Fruit fly (Drosophila melanogaster) whole organism, pupa: ENCODE data around the gene Neu2.

Experiments
- CG10348 ChIP-seq: fragments of 200-800 bp; sonication (Bioruptor generic); IDR thresholded peaks from 2 replicates; pipeline ENCODE4 v1.3.6; 2022; ENCODE audit warnings: missing biosample characterization, missing genetic modification characterization
- CG12605 ChIP-seq: fragments of 200-800 bp; sonication (Bioruptor generic); IDR thresholded peaks from 2 replicates; pipeline ENCODE4 v1.3.6; 2022; ENCODE audit warnings: missing biosample characterization, missing genetic modification characterization
- CG17806 ChIP-seq: fragments of 200-800 bp; sonication (Bioruptor generic); optimal IDR thresholded peaks from 2 replicates; lab custom pipeline; 2018; ENCODE audit warnings: missing biosample characterization, mild to moderate bottlenecking, missing genetic modification characterization, moderate library complexity
- CG8301 ChIP-seq: fragments of 200-800 bp; sonication (Bioruptor generic); optimal IDR thresholded peaks from 2 replicates; lab custom pipeline; 2018; ENCODE audit warnings: missing biosample characterization, mild to moderate bottlenecking, missing genetic modification characterization
- D1 ChIP-seq: fragments of 200-800 bp; sonication (Bioruptor generic); optimal IDR thresholded peaks from 2 replicates; lab custom pipeline; 2018; ENCODE audit warnings: missing biosample characterization, mild to moderate bottlenecking, missing genetic modification characterization, moderate library complexity
- EcR ChIP-seq: fragments of 200-800 bp; sonication (Bioruptor generic); optimal IDR thresholded peaks from 3 replicates; lab custom pipeline; 2019; ENCODE audit warnings: missing biosample characterization, missing genetic modification characterization, mild to moderate bottlenecking, moderate library complexity, missing genetic modification reagents
- Pif1A ChIP-seq: fragments of 200-800 bp; sonication (Bioruptor generic); optimal IDR thresholded peaks from 3 replicates; lab custom pipeline; 2016; ENCODE audit warnings: missing biosample characterization, missing genetic modification characterization
- Pif1B ChIP-seq: fragments of 200-800 bp; sonication (Bioruptor generic); optimal IDR thresholded peaks from 3 replicates; lab custom pipeline; 2016; ENCODE audit warnings: missing biosample characterization, missing genetic modification characterization
- Snoo ChIP-seq: fragments of 200-800 bp; sonication (Bioruptor generic); optimal IDR thresholded peaks from 3 replicates; lab custom pipeline; 2017; ENCODE audit warnings: missing biosample characterization, mild to moderate bottlenecking, missing genetic modification characterization, inconsistent platforms
- fd96Ca ChIP-seq: fragments of 200-800 bp; sonication (Bioruptor generic); IDR thresholded peaks from 3 replicates; pipeline ENCODE4 v1.3.6; 2022; ENCODE audit warnings: missing biosample characterization, missing genetic modification characterization
- gl ChIP-seq: fragments of 200-800 bp; sonication (Bioruptor generic); optimal IDR thresholded peaks from 2 replicates; lab custom pipeline; 2018; ENCODE audit warnings: missing biosample characterization, mild to moderate bottlenecking, missing genetic modification characterization
- rn ChIP-seq: fragments of 200-800 bp; sonication (Bioruptor generic); IDR thresholded peaks from 2 replicates; pipeline ENCODE4 v1.3.6; 2022; ENCODE audit warnings: missing biosample characterization, missing genetic modification characterization

DNA sequence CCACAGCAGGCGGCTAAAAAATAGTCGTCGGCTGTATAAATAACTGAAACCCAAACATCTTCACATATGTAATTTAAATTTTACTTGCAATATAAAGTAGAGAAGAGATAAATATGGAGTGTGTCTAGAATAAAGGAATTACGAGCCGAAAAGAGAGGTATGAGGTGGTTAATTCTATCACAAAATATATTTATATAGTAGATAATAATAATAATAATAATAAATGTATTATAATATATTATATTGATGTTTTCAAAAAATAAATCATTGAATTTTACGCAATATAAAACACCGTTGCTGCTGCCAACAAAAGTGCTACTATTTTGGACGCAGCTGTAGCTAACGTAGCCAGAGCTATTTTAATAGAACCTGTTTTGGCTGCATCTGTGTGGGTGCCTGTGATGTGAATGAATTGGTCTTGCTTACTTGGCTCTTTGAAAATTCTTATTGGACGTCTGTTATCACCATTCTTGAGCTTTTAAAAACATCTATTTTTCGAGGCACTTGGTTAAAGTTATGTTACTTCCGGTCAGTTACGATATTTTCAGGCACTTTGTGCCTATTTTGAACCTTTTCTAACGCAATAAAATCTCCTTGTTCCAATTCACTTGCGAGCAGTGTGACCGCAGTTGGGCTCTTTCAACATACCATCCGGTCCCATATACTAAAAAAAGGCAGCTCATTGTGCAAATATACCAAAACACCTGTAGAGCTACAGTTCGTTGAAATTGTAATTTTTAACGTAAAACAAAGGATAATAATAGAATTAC, 6.7 kb upstream of the Neu2 start, which contains the start of gene Hr78:
- TF ChIP-seq CG10348 (GFP tag; lab: Robert Waterston, UW) = no peak
- no peak for TF ChIP-seq rn
- TF ChIP-seq CG12605 = peak; percentile 35
- peak; percentile 65 for TF ChIP-seq Pif1B
- peak; percentile 71 for TF ChIP-seq Snoo (tag; lab: Kevin White, UChicago)
- TF ChIP-seq D1 (tag; lab: Kevin White, UChicago) = peak; percentile 75
- no peak for TF ChIP-seq Pif1A
- TF ChIP-seq CG8301 (tag; lab: Kevin White, UChicago) = peak; percentile 81
- peak; percentile 19 for TF ChIP-seq gl (tag; lab: Kevin White, UChicago)
- TF ChIP-seq EcR = peak; percentile 77
- peak; percentile 75 for TF ChIP-seq CG17806 (tag; lab: Kevin White, UChicago)
- TF ChIP-seq fd96Ca = peak; percentile 46; the same call in 1 of the 3 replicates
